Fruit fly (Drosophila melanogaster) whole organism, prepupa: ENCODE measurements around the gene CG2656.

ENCODE experiments used
- CG10669 ChIP-seq: fragments of 200-800 bp; sonication (Bioruptor generic); optimal IDR thresholded peaks from 3 replicates; lab custom pipeline; 2018; ENCODE audit warnings: missing biosample characterization, mild to moderate bottlenecking, missing genetic modification characterization, moderate library complexity
- CG1621 ChIP-seq: fragments of 200-800 bp; sonication (Bioruptor generic); optimal IDR thresholded peaks from 3 replicates; lab custom pipeline; 2018; ENCODE audit warnings: missing biosample characterization, mild to moderate bottlenecking, missing genetic modification characterization
- CG6808 ChIP-seq: fragments of 200-800 bp; sonication (Bioruptor generic); optimal IDR thresholded peaks from 3 replicates; lab custom pipeline; 2017; ENCODE audit warnings: missing biosample characterization, missing genetic modification characterization, mild to moderate bottlenecking, moderate library complexity, missing genetic modification reagents
- Gug ChIP-seq: fragments of 200-800 bp; sonication (Bioruptor generic); IDR thresholded peaks from 2 replicates; pipeline ENCODE4 v1.3.6; 2022; ENCODE audit warnings: missing biosample characterization, missing genetic modification characterization

dm6 chr3R:7122172-7123072 is 22.1 kb upstream of the CG2656 start:
- TF ChIP-seq CG1621 (no peak), Gug (GFP tag; lab: Robert Waterston, UW) (no peak), CG6808 (GFP tag; lab: Kevin White, UChicago) (no peak), CG10669 (GFP tag; lab: Kevin White, UChicago) (no peak)
